Worm (Caenorhabditis elegans): ENCODE measurements around the gene F54F7.3.

F54F7.3 gene

DNA sequence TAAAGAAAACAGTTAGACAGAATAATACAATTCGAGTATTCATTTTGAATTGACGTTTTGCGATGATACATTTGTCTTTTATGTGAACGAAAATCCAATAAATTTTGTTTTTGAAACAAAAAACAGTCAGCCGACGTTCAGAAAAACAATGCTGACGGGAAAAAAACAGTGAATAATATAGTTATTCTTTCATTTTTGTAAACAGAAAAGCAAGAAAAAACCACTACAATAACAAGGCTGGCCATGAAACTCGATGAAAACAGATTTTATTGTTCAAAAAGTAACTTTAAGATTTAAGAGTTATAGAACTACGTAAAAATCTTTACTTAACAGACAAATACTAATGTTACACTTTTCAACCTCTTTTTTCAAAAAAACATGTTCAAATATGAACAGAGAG is at the start of gene F54F7.3:
F54F7.3 (minus strand) TSS at position 101 of the 400 bp plus-strand sequence.
- TF ChIP-seq ztf-18 (tag; optimal IDR thresholded peaks at IDR 0.05) (no peak), F49E8.2 (tag; optimal IDR thresholded peaks at IDR 0.05; ENCODE audit: insufficient read depth) (no peak), dox-1 (GFP tag; IDR thresholded peaks at IDR 0.05) (no peak), xnd-1 (tag; optimal IDR thresholded peaks at IDR 0.05) (no peak), ets-4 (GFP tag; optimal IDR thresholded peaks at IDR 0.05) (no peak), let-607 (tag; optimal IDR thresholded peaks at IDR 0.05) (no peak), lin-40 (tag; optimal IDR thresholded peaks at IDR 0.05) (no peak), attf-3 (GFP tag; conservative IDR thresholded peaks at IDR 0.05) (no peak), attf-5 (GFP tag; optimal IDR thresholded peaks at IDR 0.05) (no peak), snpc-4 (GFP tag; optimal IDR thresholded peaks at IDR 0.05) (no peak), snpc-4 (tag; optimal IDR thresholded peaks at IDR 0.05) (no peak), hlh-26 (GFP tag; conservative IDR thresholded peaks at IDR 0.05) (no peak), egrh-3 (GFP tag; IDR thresholded peaks at IDR 0.05) (no peak), mes-4 (tag; optimal IDR thresholded peaks at IDR 0.05) (no peak), ztf-25 (GFP tag; IDR thresholded peaks at IDR 0.05) (no peak), die-1 (tag; optimal IDR thresholded peaks at IDR 0.05) (no peak), dpff-1 (tag; optimal IDR thresholded peaks at IDR 0.05) (no peak), hmg-20 (GFP tag; IDR thresholded peaks at IDR 0.05) (no peak), F39B2.1 (GFP tag; IDR thresholded peaks at IDR 0.05) (no peak), bed-2 (GFP tag; IDR thresholded peaks at IDR 0.05) (no peak), tbp1 (GFP tag; optimal IDR thresholded peaks at IDR 0.05) (no peak)

DNA sequence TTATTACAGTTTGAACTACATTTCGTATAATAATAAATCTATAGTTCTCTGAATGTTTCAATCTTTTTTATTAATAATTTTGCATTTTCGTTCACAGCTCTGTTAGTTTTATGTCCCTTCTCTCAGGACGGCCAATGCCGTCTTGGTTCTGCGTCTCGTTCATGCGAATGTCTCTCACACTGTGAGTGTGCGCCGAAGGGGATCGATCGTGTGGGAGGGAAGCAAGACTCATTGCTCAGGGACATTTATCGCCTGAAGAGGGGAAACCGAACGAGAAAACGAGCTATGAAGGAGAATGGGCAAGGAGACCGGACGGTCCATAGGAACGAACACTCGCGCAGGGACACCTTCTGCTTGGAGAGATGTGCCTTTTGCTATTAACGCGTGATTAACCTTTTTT is 49.0 kb upstream of the F54F7.3 start:
- TF ChIP-seq nfya-2 (GFP tag; IDR thresholded peaks at IDR 0.05) (no peak), snpc-1.1 (tag; optimal IDR thresholded peaks at IDR 0.05; ENCODE audit: insufficient read depth) (no peak), rec-8 (tag; optimal IDR thresholded peaks at IDR 0.05) (no peak), snpc-1.3 (tag; optimal IDR thresholded peaks at IDR 0.05; ENCODE audit: insufficient read depth) (no peak), lsy-27 (tag; optimal IDR thresholded peaks at IDR 0.05; ENCODE audit: borderline replicate concordance, insufficient read depth) (no peak), ama-1 (optimal IDR thresholded peaks at IDR 0.05) (no peak), ama-1 (GFP tag; optimal IDR thresholded peaks at IDR 0.05) (no peak), F55B11.4 (tag; optimal IDR thresholded peaks at IDR 0.05; ENCODE audit: borderline replicate concordance, insufficient read depth) (no peak), Y56A3A.18 (GFP tag; IDR thresholded peaks at IDR 0.05) (no peak)

DNA sequence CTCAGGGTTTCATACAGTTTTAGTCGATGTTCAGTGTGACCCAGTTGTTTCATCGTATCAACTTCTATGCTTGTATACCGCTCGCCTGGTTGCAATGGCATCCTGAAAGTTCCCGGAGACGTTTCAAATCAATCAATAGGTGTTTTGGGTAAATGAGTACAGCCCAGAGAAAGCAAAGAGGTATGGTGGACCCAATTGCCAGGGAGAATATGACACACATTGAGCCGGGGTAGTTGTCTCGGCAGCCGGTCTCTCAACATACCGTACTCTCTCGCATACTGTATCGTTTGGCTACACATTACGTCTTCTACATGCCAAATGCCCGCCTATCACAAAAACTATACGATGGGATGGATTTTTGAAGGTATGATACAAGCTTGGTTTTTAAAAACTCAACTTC is 48.1 kb upstream of the F54F7.3 start, which contains the start of gene Y62H9A.9:
Y62H9A.9 (minus strand) TSS at position 101 of the 400 bp plus-strand sequence.
- TF ChIP-seq F39B2.1 (GFP tag; IDR thresholded peaks at IDR 0.05) (no peak), fkh-3 (tag; optimal IDR thresholded peaks at IDR 0.05) (no peak), mel-28 (tag; optimal IDR thresholded peaks at IDR 0.05; ENCODE audit: borderline replicate concordance) (no peak), egl-18 (GFP tag; IDR thresholded peaks at IDR 0.05) (no peak), dpff-1 (tag; optimal IDR thresholded peaks at IDR 0.05) (no peak), Y95B8A.8 (GFP tag; IDR thresholded peaks at IDR 0.05) (no peak), lin-26 (GFP tag; IDR thresholded peaks at IDR 0.05) (no peak), lin-54 (GFP tag; optimal IDR thresholded peaks at IDR 0.05) (no peak), F57C9.4 (tag; optimal IDR thresholded peaks at IDR 0.05) (no peak), lir-1 (GFP tag; conservative IDR thresholded peaks at IDR 0.05) (no peak), Y56A3A.18 (GFP tag; IDR thresholded peaks at IDR 0.05) (no peak), ztf-18 (tag; optimal IDR thresholded peaks at IDR 0.05) (no peak), attf-6 (GFP tag; IDR thresholded peaks at IDR 0.05) (no peak), ztf-3 (GFP tag; optimal IDR thresholded peaks at IDR 0.05) (no peak), nfya-1 (tag; optimal IDR thresholded peaks at IDR 0.05; ENCODE audit: borderline replicate concordance, insufficient read depth) (no peak), F33H1.4 (GFP tag; IDR thresholded peaks at IDR 0.05) (no peak), snpc-1.3 (tag; optimal IDR thresholded peaks at IDR 0.05; ENCODE audit: insufficient read depth) (no peak), let-526 (GFP tag; IDR thresholded peaks at IDR 0.05) (no peak), ceh-79 (tag; optimal IDR thresholded peaks at IDR 0.05) (no peak)
